Fruit fly (Drosophila melanogaster): ENCODE results near the gene Cad87A.

Gene Cad87A

dm6 chr3R:11850917-11851897 is 97.7 kb downstream of the Cad87A start (continued):
- TF ChIP-seq psq (GFP tag; optimal IDR thresholded peaks at IDR 0.05) = peak; percentile 63
- TF ChIP-seq CG3838 (GFP tag; optimal IDR thresholded peaks at IDR 0.05) = peak; percentile 9
- TF ChIP-seq CG10462 (GFP tag; optimal IDR thresholded peaks at IDR 0.05) = peak; percentile 59
- TF ChIP-seq Nf-YC (tag; optimal IDR thresholded peaks at IDR 0.05) = peak; percentile 35
- TF ChIP-seq Fer1 (GFP tag; optimal IDR thresholded peaks at IDR 0.05) = no peak
- peak; percentile 65 for TF ChIP-seq CG18476 (GFP tag; optimal IDR thresholded peaks at IDR 0.05)
- no peak for TF ChIP-seq HLH54F (GFP tag; optimal IDR thresholded peaks at IDR 0.05)
- TF ChIP-seq cato (GFP tag; optimal IDR thresholded peaks at IDR 0.05; ENCODE audit: borderline replicate concordance) = peak; percentile 70
- TF ChIP-seq Sin3A (optimal IDR thresholded peaks at IDR 0.05) = no peak
- TF ChIP-seq MESR4 (GFP tag; optimal IDR thresholded peaks at IDR 0.05) = no peak
- TF ChIP-seq ranshi (GFP tag; IDR thresholded peaks at IDR 0.05) = peak; percentile 7; the same call in 1 of the 2 replicates
- TF ChIP-seq CG2678 (tag; optimal IDR thresholded peaks at IDR 0.05) = peak; percentile 90
- TF ChIP-seq CG33213 (GFP tag; optimal IDR thresholded peaks at IDR 0.05) = peak; percentile 50
- TF ChIP-seq nerfin-2 (GFP tag; IDR thresholded peaks at IDR 0.05; ENCODE audit: partially characterized antibody) = no peak
- peak; percentile 28 for TF ChIP-seq CG2116 (GFP tag; optimal IDR thresholded peaks at IDR 0.05)
- no peak for TF ChIP-seq Bteb2 (GFP tag; optimal IDR thresholded peaks at IDR 0.05)
- peak; percentile 89 for TF ChIP-seq trem (tag; optimal IDR thresholded peaks at IDR 0.05)
- peak; percentile 50 for TF ChIP-seq Bdp1 (GFP tag; optimal IDR thresholded peaks at IDR 0.05)
- peak; percentile 73 for TF ChIP-seq org-1 (GFP tag; optimal IDR thresholded peaks at IDR 0.05)
- TF ChIP-seq CG8281 (tag; optimal IDR thresholded peaks at IDR 0.05) = peak; percentile 5
- peak; percentile 54 for TF ChIP-seq CG10147 (GFP tag; optimal IDR thresholded peaks at IDR 0.05)
- no peak for TF ChIP-seq Kr (GFP tag; optimal IDR thresholded peaks at IDR 0.05)
- TF ChIP-seq CG7556 (GFP tag; optimal IDR thresholded peaks at IDR 0.05) = peak; percentile 87
- no peak for TF ChIP-seq mld (GFP tag; IDR thresholded peaks at IDR 0.05; ENCODE audit: partially characterized antibody)
- TF ChIP-seq tio (GFP tag; optimal IDR thresholded peaks at IDR 0.05) = peak; percentile 84
- TF ChIP-seq Taf1 (GFP tag; IDR thresholded peaks at IDR 0.05) = no peak
- no peak for TF ChIP-seq CG14014 (GFP tag; IDR thresholded peaks at IDR 0.05)
- peak; percentile 79 for TF ChIP-seq oc (tag; optimal IDR thresholded peaks at IDR 0.05)
- no peak for TF ChIP-seq CG32532 (GFP tag; IDR thresholded peaks at IDR 0.05)
- TF ChIP-seq stwl (tag; optimal IDR thresholded peaks at IDR 0.05) = peak; percentile 5
- TF ChIP-seq CG43689 (GFP tag; IDR thresholded peaks at IDR 0.05) = no peak
- peak; percentile 48 for TF ChIP-seq CG18619 (GFP tag; optimal IDR thresholded peaks at IDR 0.05)
- peak; percentile 62 for TF ChIP-seq CG10654 (GFP tag; optimal IDR thresholded peaks at IDR 0.05)
- TF ChIP-seq CG16815 (GFP tag; optimal IDR thresholded peaks at IDR 0.05) = peak; percentile 61
- no peak for TF ChIP-seq dimm (GFP tag; IDR thresholded peaks at IDR 0.05)
- TF ChIP-seq ems (GFP tag; optimal IDR thresholded peaks at IDR 0.05) = peak; percentile 74
- peak; percentile 59; the same call in 2 of the 4 replicates for TF ChIP-seq Gug (GFP tag; IDR thresholded peaks at IDR 0.05)
- peak; percentile 47 for TF ChIP-seq CG6813 (GFP tag; optimal IDR thresholded peaks at IDR 0.05)
- peak; percentile 61 for TF ChIP-seq HHEX (GFP tag; optimal IDR thresholded peaks at IDR 0.05)
- peak; percentile 62 for TF ChIP-seq Six4 (GFP tag; optimal IDR thresholded peaks at IDR 0.05)
- no peak for TF ChIP-seq B-H2 (GFP tag; optimal IDR thresholded peaks at IDR 0.05)
- TF ChIP-seq unc-4 (GFP tag; IDR thresholded peaks at IDR 0.05; ENCODE audit: partially characterized antibody) = no peak
- TF ChIP-seq unpg (GFP tag; optimal IDR thresholded peaks at IDR 0.05) = peak; percentile 85
- peak; percentile 69 for TF ChIP-seq Abd-B (GFP tag; optimal IDR thresholded peaks at IDR 0.05)
- TF ChIP-seq CG12104 (GFP tag; optimal IDR thresholded peaks at IDR 0.05) = peak; percentile 48
- TF ChIP-seq C15 (GFP tag; IDR thresholded peaks at IDR 0.05) = no peak
- no peak for TF ChIP-seq ac (GFP tag; optimal IDR thresholded peaks at IDR 0.05)
- peak; percentile 78 for TF ChIP-seq grn (GFP tag; optimal IDR thresholded peaks at IDR 0.05)

Measured in whole organism, embryonic.